Fruit fly (Drosophila melanogaster) whole organism, pupa: ENCODE data around the gene Atx-1.

Source experiments
- CG10348 ChIP-seq: fragments of 200-800 bp; sonication (Bioruptor generic); IDR thresholded peaks from 2 replicates; pipeline ENCODE4 v1.3.6; 2022; ENCODE audit warnings: missing biosample characterization, missing genetic modification characterization
- CG12605 ChIP-seq: fragments of 200-800 bp; sonication (Bioruptor generic); IDR thresholded peaks from 2 replicates; pipeline ENCODE4 v1.3.6; 2022; ENCODE audit warnings: missing biosample characterization, missing genetic modification characterization
- CG13204 ChIP-seq: fragments of 200-800 bp; sonication (Bioruptor generic); optimal IDR thresholded peaks from 2 replicates; lab custom pipeline; 2018; ENCODE audit warnings: missing biosample characterization, mild to moderate bottlenecking, missing genetic modification characterization, moderate library complexity
- CG14655 ChIP-seq: fragments of 200-800 bp; sonication (Bioruptor generic); optimal IDR thresholded peaks from 3 replicates; lab custom pipeline; 2017; ENCODE audit warnings: mild to moderate bottlenecking, missing biosample characterization, missing genetic modification reagents, missing genetic modification characterization
- CG15710 ChIP-seq: fragments of 200-800 bp; sonication (Bioruptor generic); optimal IDR thresholded peaks from 2 replicates; lab custom pipeline; 2018; ENCODE audit warnings: missing biosample characterization, mild to moderate bottlenecking, missing genetic modification characterization, moderate library complexity
- CG17806 ChIP-seq: fragments of 200-800 bp; sonication (Bioruptor generic); optimal IDR thresholded peaks from 2 replicates; lab custom pipeline; 2018; ENCODE audit warnings: missing biosample characterization, mild to moderate bottlenecking, missing genetic modification characterization, moderate library complexity
- CG32121 ChIP-seq: fragments of 200-800 bp; sonication (Bioruptor generic); IDR thresholded peaks from 2 replicates; pipeline ENCODE4 v1.3.6; 2022; ENCODE audit warnings: missing biosample characterization, missing genetic modification characterization
- CG34367 ChIP-seq: fragments of 200-800 bp; sonication (Bioruptor generic); optimal IDR thresholded peaks from 2 replicates; lab custom pipeline; 2018; ENCODE audit warnings: missing biosample characterization, mild to moderate bottlenecking, missing genetic modification characterization
- CG4496 ChIP-seq: fragments of 200-800 bp; sonication (Bioruptor generic); IDR thresholded peaks from 3 replicates; pipeline ENCODE4 v1.3.6; 2022; ENCODE audit warnings: missing biosample characterization, missing genetic modification characterization
- CG8159 ChIP-seq: fragments of 200-800 bp; sonication (Bioruptor generic); optimal IDR thresholded peaks from 3 replicates; lab custom pipeline; 2018; ENCODE audit warnings: missing biosample characterization, mild to moderate bottlenecking, missing genetic modification characterization, moderate library complexity
- CG8301 ChIP-seq: fragments of 200-800 bp; sonication (Bioruptor generic); optimal IDR thresholded peaks from 2 replicates; lab custom pipeline; 2018; ENCODE audit warnings: missing biosample characterization, mild to moderate bottlenecking, missing genetic modification characterization
- CG9948 ChIP-seq: fragments of 200-800 bp; sonication (Bioruptor generic); optimal IDR thresholded peaks from 2 replicates; lab custom pipeline; 2018; ENCODE audit warnings: missing biosample characterization, mild to moderate bottlenecking, missing genetic modification characterization, moderate library complexity
- D1 ChIP-seq: fragments of 200-800 bp; sonication (Bioruptor generic); optimal IDR thresholded peaks from 2 replicates; lab custom pipeline; 2018; ENCODE audit warnings: missing biosample characterization, mild to moderate bottlenecking, missing genetic modification characterization, moderate library complexity
- EcR ChIP-seq: fragments of 200-800 bp; sonication (Bioruptor generic); optimal IDR thresholded peaks from 3 replicates; lab custom pipeline; 2019; ENCODE audit warnings: missing biosample characterization, missing genetic modification characterization, mild to moderate bottlenecking, moderate library complexity, missing genetic modification reagents
- Ets98B ChIP-seq: fragments of 200-800 bp; sonication (Bioruptor generic); IDR thresholded peaks from 2 replicates; pipeline ENCODE4 v1.3.6; 2022; ENCODE audit warnings: missing biosample characterization, missing genetic modification characterization
- Pif1A ChIP-seq: fragments of 200-800 bp; sonication (Bioruptor generic); optimal IDR thresholded peaks from 3 replicates; lab custom pipeline; 2016; ENCODE audit warnings: missing biosample characterization, missing genetic modification characterization
- Pif1B ChIP-seq: fragments of 200-800 bp; sonication (Bioruptor generic); optimal IDR thresholded peaks from 3 replicates; lab custom pipeline; 2016; ENCODE audit warnings: missing biosample characterization, missing genetic modification characterization
- Snoo ChIP-seq: fragments of 200-800 bp; sonication (Bioruptor generic); optimal IDR thresholded peaks from 3 replicates; lab custom pipeline; 2017; ENCODE audit warnings: missing biosample characterization, mild to moderate bottlenecking, missing genetic modification characterization, inconsistent platforms
- fd96Ca ChIP-seq: fragments of 200-800 bp; sonication (Bioruptor generic); IDR thresholded peaks from 3 replicates; pipeline ENCODE4 v1.3.6; 2022; ENCODE audit warnings: missing biosample characterization, missing genetic modification characterization
- gl ChIP-seq: fragments of 200-800 bp; sonication (Bioruptor generic); optimal IDR thresholded peaks from 2 replicates; lab custom pipeline; 2018; ENCODE audit warnings: missing biosample characterization, mild to moderate bottlenecking, missing genetic modification characterization
- rn ChIP-seq: fragments of 200-800 bp; sonication (Bioruptor generic); IDR thresholded peaks from 2 replicates; pipeline ENCODE4 v1.3.6; 2022; ENCODE audit warnings: missing biosample characterization, missing genetic modification characterization

The Atx-1 gene

DNA sequence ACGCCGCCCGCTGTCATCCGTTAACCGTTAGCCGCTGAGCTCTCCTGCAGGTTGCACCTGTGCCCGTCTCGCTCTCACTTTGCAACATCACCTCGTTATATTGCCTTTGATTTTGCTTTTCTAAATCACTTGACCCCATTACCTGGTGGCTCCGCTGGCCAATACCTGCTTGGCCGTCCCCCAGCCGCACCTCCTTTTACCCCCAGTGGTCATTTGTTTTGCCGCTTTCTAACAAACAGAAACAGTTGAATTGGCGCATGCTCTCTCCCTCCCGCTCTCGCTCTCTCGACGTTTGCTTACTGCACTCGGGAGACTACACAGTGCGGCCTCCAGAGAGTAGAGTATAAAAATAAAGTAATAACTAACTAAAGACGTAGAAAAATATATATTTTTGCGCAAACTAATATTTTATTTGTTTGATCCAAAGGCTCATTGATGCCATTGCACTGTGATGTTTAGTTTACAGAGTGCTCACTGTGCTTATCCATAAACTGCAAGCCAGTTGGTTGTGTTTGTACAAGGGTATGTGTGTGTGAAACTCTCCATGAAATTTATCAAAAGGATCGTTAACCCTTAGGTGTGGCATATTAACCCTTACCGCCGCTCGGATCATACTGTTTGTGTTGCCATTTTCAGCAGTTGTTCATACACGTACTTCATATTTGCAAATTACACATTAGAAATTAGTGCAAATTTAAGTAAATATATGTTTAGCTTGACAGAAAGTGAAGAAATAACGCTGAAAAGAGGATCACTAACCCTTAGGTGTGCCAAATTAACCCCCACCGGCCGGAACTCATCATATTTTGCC, 18.3 kb upstream of the Atx-1 start:
- TF ChIP-seq CG34367 (tag; lab: Kevin White, UChicago) = peak; percentile 77
- peak; percentile 88 for TF ChIP-seq rn (GFP tag; lab: Robert Waterston, UW)
- TF ChIP-seq CG10348 = peak; percentile 77; the same call in 1 of the 2 replicates
- TF ChIP-seq CG4496 (GFP tag; lab: Robert Waterston, UW) = peak; percentile 98
- TF ChIP-seq Snoo (tag; lab: Kevin White, UChicago) = peak; percentile 84
- TF ChIP-seq EcR (GFP tag; lab: Kevin White, UChicago) = peak; percentile 17
- TF ChIP-seq CG15710 (tag; lab: Kevin White, UChicago) = peak; percentile 80
- peak; percentile 31 for TF ChIP-seq gl (tag; lab: Kevin White, UChicago)
- peak; percentile 70 for TF ChIP-seq CG17806 (tag; lab: Kevin White, UChicago)
- peak; percentile 89 for TF ChIP-seq CG8301 (tag; lab: Kevin White, UChicago)
- peak; percentile 90 for TF ChIP-seq CG14655
- TF ChIP-seq CG9948 = peak; percentile 67
- TF ChIP-seq D1 (tag; lab: Kevin White, UChicago) = no peak
- peak; percentile 72 for TF ChIP-seq CG8159 (tag; lab: Kevin White, UChicago)
- TF ChIP-seq CG32121 (GFP tag; lab: Robert Waterston, UW) = peak; percentile 98
- no peak for TF ChIP-seq CG13204 (GFP tag; lab: Kevin White, UChicago)
- TF ChIP-seq Pif1A (GFP tag; lab: Kevin White, UChicago) = peak; percentile 92
- peak; percentile 98 for TF ChIP-seq Ets98B (GFP tag; lab: Robert Waterston, UW)
- peak; percentile 95 for TF ChIP-seq fd96Ca (GFP tag; lab: Robert Waterston, UW)
- peak; percentile 96 for TF ChIP-seq CG12605 (GFP tag; lab: Robert Waterston, UW)
- TF ChIP-seq Pif1B = peak; percentile 94

DNA sequence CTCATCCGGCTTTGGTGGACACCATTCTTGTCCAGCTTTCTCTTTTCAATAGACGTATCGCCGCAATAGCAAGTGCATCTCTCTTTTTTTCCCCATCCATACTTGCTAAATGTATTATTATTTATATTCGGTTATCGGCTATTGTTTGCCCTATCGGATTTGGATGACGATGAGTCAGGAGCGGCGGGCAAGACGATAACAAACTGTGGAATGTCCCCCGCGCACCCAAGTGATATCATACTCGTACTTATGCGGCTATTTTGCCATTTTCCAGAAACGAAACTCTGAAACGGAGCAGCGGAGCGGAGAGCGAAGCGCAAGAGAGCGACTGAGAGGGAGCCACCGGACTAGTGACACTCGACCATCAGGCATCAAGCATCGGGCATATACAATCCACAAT, 17.6 kb upstream of the Atx-1 start:
- no peak for TF ChIP-seq Pif1B
- no peak for TF ChIP-seq CG34367 (tag; lab: Kevin White, UChicago)
- TF ChIP-seq CG15710 (tag; lab: Kevin White, UChicago) = no peak
- TF ChIP-seq CG10348 = no peak

DNA sequence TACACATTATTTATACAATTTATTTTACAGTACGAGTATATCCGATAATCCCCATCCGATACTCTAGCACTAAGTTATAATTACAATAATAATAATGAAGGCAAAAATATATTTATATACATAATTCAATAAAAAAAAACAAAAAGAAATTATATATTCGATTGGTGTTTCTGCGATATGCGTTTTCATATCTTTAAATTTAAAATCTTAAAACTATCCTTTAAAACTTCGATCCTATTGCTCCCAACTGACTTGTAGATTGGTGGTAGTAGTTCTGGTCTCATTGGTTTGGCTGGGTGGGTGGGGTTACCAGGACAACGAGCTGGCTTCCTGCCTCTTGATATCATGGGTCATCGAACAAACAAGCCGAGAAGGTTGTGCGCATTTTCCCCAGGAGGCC, 9.3 kb upstream of the Atx-1 start, which contains the start of gene iav:
iav (plus strand) TSS at position 301 of the 400 bp plus-strand sequence.
- TF ChIP-seq gl (tag; lab: Kevin White, UChicago) (no peak), CG17806 (tag; lab: Kevin White, UChicago) (no peak), Pif1B (no peak), CG8301 (tag; lab: Kevin White, UChicago) (no peak), CG32121 (GFP tag; lab: Robert Waterston, UW) (no peak), CG10348 (no peak), Ets98B (GFP tag; lab: Robert Waterston, UW) (no peak), Pif1A (GFP tag; lab: Kevin White, UChicago) (no peak)
- TF ChIP-seq, all 21 proteins: peak for 0

DNA sequence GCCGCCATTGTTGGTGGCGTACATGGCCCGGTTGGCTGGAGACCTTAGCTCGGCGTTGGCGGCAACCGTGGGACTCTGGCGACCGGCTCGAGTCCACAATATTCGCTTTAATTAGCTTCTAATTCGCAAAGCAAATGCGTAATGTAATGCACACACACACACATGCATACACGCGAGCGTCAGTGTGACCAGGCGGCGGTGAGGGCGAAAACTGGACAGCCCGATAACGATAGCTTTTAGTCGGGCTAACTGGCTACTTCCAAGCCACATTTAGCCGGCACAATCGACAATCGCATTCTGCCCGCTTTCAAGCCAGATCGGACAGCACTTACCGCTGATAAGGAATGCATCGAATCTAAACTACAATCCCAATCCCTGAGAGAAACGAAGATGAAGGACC, 2.3 kb upstream of the Atx-1 start, which contains the start of the genes Nf-YC and xit:
Nf-YC (minus strand) TSS at position 217 of the 400 bp plus-strand sequence.
xit (plus strand) TSS at position 314 of the 400 bp plus-strand sequence.
- no peak for TF ChIP-seq CG15710 (tag; lab: Kevin White, UChicago)
- TF ChIP-seq CG8159 (tag; lab: Kevin White, UChicago) = no peak
- TF ChIP-seq EcR (GFP tag; lab: Kevin White, UChicago) = no peak
- TF ChIP-seq Snoo (tag; lab: Kevin White, UChicago) = no peak
- TF ChIP-seq CG8301 (tag; lab: Kevin White, UChicago) = no peak
- TF ChIP-seq CG13204 (GFP tag; lab: Kevin White, UChicago) = no peak
- 0 out of 2 replicates have a peak, but pooled peaks have one; percentile 7 for TF ChIP-seq Ets98B (GFP tag; lab: Robert Waterston, UW)
- TF ChIP-seq fd96Ca (GFP tag; lab: Robert Waterston, UW) = peak; percentile 38; the same call in 1 of the 3 replicates
- peak; percentile 16; the same call in 1 of the 2 replicates for TF ChIP-seq CG32121 (GFP tag; lab: Robert Waterston, UW)
- no peak for TF ChIP-seq Pif1A (GFP tag; lab: Kevin White, UChicago)

DNA sequence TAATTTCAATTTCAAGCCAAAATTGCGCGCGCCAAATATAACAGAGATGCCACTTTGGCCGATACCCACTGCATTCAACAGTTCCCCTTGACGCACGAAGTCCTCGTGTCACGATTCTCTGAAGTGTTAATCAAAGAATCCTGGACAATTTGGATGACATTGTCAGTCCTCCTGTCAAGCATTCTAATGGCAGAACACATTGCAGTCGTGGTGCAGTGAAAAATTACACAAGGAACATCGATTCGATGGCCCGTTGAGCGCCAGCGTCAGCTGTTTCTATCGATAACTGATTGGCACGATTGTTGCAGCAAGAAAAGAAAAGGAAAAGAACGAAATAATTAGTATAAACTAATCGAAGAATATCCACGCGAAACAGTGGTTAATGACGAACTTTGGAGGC, 1.2 kb downstream of the Atx-1 start, which contains the start of gene nonC:
nonC (plus strand) TSS at position 294 of the 400 bp plus-strand sequence.
- TF ChIP-seq Snoo (tag; lab: Kevin White, UChicago) = no peak
- no peak for TF ChIP-seq rn (GFP tag; lab: Robert Waterston, UW)
- TF ChIP-seq CG17806 (tag; lab: Kevin White, UChicago) = no peak
- no peak for TF ChIP-seq CG4496 (GFP tag; lab: Robert Waterston, UW)
- TF ChIP-seq CG34367 (tag; lab: Kevin White, UChicago) = no peak
- no peak for TF ChIP-seq CG32121 (GFP tag; lab: Robert Waterston, UW)
- no peak for TF ChIP-seq CG9948
- no peak for TF ChIP-seq Pif1B
- TF ChIP-seq EcR (GFP tag; lab: Kevin White, UChicago) = no peak
- TF ChIP-seq, all 21 proteins: peak for 0

DNA sequence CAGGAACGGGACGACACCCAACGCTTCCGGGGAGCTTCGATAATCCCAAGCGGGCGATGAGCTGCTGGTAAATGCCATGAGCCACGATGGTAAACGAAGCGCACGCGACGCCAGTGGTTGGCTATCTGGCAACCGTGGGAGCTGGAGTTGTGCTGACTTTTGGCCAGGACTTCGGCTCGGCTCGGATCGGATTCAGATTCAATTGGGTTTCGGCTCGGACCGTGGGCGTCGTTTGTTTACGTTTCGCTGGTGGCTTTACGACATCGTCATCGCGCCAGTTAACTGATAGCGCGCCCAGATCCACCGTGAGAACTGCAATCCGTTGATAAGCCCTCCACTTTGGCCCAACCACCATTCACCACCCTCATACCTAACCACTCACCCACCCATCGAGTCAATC, 9.6 kb downstream of the Atx-1 start, which contains the start of gene mAChR-C:
mAChR-C (minus strand) TSS at position 101 of the 400 bp plus-strand sequence.
- TF ChIP-seq CG15710 (tag; lab: Kevin White, UChicago) (no peak), fd96Ca (GFP tag; lab: Robert Waterston, UW) (no peak), Snoo (tag; lab: Kevin White, UChicago) (no peak), rn (GFP tag; lab: Robert Waterston, UW) (no peak), CG14655 (no peak), CG10348 (no peak), CG8301 (tag; lab: Kevin White, UChicago) (no peak), CG4496 (GFP tag; lab: Robert Waterston, UW) (no peak), D1 (tag; lab: Kevin White, UChicago) (no peak), CG12605 (GFP tag; lab: Robert Waterston, UW) (no peak), CG9948 (no peak), Pif1A (GFP tag; lab: Kevin White, UChicago) (no peak), gl (tag; lab: Kevin White, UChicago) (no peak), CG13204 (GFP tag; lab: Kevin White, UChicago) (no peak), EcR (GFP tag; lab: Kevin White, UChicago) (no peak), Pif1B (no peak), Ets98B (GFP tag; lab: Robert Waterston, UW) (no peak), CG17806 (tag; lab: Kevin White, UChicago) (no peak)
